Fruit fly (Drosophila melanogaster) Kc167 (cell line): Measurements from ENCODE around the gene CG34148.

Experiments used
- Myc ChIP-seq: fragments of >200 bp; optimal IDR thresholded peaks from 2 replicates; lab custom pipeline; 2017; ENCODE audit warnings: missing external identifiers
- Sin3A ChIP-seq: fragments of >200 bp; optimal IDR thresholded peaks from 2 replicates; lab custom pipeline; 2018; ENCODE audit warnings: missing external identifiers
- h ChIP-seq: fragments of >200 bp; optimal IDR thresholded peaks from 3 replicates; lab custom pipeline; 2018; ENCODE audit warnings: missing external identifiers
- insv ChIP-seq: fragments of >200 bp; optimal IDR thresholded peaks from 3 replicates; lab custom pipeline; 2018; ENCODE audit warnings: missing external identifiers
- psq ChIP-seq: fragments of >200 bp; optimal IDR thresholded peaks from 2 replicates; lab custom pipeline; 2017; ENCODE audit warnings: missing external identifiers
- ttk ChIP-seq: sonication (Bioruptor generic); optimal IDR thresholded peaks from 2 replicates; lab custom pipeline; 2017; ENCODE audit warnings: missing external identifiers

Gene CG34148

DNA sequence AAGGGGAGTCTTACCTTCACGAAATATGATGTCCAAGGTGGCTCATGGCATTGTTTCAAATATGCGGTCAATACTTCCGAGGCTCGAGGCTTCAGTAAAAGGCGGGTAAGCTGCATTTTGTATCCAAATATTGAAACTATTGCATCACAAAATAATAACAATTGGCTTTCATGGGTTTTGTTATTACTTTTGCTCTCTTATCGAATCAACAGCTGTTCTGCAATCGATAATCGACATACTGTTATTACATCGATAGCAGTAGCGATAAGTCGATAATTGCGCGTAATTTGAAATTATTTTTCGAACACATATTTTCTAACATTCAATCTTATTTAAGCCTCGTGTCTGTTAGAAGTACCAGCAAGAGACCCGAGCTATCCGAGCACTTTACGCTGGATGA, at the start of gene CG34148:
Gene CG34148 (minus strand): TSS at position 214 of the 400 bp plus-strand sequence.
- no peak for TF ChIP-seq insv (lab: Kevin White, UChicago)
- TF ChIP-seq Myc (lab: Kevin White, UChicago) = no peak
- TF ChIP-seq h = no peak
- TF ChIP-seq ttk (lab: Kevin White, UChicago) = no peak
- no peak for TF ChIP-seq psq
- no peak for TF ChIP-seq Sin3A (lab: Kevin White, UChicago)

DNA sequence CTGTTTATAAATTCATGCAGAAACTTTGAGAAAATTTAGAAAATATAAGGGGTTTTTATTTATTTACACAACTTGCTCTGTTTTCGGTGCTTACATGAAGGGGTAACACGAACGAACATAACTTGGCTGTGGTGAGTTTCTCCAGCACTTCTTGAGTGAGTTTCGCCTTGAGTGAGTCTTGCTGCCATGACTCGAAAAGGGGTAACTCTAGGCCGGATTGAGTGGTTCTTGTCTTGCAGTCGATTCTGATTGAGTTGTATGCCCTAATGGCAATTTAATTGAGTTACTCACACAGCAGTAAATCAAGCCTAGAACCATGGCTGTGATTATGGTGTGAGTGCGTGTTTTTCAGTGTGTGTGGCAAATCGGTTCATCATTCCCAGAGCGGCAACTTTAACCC, 49.7 kb upstream of the CG34148 start:
- TF ChIP-seq Myc (lab: Kevin White, UChicago) (no peak), ttk (lab: Kevin White, UChicago) (no peak), h (no peak), insv (lab: Kevin White, UChicago) (no peak), psq (no peak), Sin3A (lab: Kevin White, UChicago) (no peak)

DNA sequence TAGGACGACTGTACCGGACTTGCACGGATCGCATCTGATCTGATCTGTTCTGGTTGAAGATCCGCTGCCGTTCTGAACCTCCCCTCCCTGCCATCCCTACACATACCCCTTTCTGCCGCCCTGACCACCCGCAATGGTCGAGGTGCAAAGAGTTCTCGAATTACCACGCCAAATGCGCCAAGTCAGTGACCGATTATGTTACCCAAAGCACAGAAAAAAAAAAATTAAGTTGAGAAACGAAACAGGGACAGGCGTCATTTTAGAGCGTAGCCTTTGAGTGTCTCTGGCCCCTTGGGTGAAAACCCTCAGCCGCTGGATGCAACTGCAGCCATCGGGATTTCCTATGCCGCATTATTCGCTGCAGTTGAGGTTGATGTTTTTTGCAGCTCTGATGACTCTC, 45.3 kb upstream of the CG34148 start:
- TF ChIP-seq ttk (lab: Kevin White, UChicago) (no peak), Sin3A (lab: Kevin White, UChicago) (no peak), insv (lab: Kevin White, UChicago) (no peak), Myc (lab: Kevin White, UChicago) (no peak), h (no peak), psq (no peak)

DNA sequence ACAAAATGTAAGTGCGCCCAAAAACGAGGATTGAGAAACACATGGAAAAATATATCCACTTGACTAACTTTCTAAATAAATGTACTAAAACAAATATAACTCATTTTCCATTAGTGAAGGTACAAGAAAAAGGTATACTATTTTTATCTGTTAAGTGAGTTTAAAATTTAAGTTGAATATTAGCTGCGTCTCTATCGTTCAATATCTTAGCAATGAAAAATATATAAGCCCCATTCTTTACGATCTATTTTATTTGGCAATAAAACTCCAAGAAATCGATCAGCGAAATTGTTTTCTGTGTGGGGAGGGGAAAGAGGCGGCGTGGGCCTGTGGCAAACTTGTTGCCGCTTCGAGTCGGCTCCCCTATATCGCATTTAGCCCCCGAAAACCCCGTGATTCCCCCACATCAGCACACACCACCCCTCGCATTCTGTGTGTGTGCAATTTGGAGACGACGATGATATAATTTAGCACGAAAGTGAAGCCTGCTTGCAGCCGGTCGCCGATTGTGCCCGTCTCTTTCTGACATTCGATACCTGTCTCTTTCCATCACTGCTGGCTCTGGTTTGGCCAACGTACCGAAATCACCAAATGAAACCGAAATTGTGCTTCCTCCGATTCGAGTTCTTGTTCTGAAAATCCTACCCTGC, 44.3 kb upstream of the CG34148 start:
- no peak for TF ChIP-seq Sin3A (lab: Kevin White, UChicago)
- TF ChIP-seq ttk (lab: Kevin White, UChicago) = no peak
- no peak for TF ChIP-seq Myc (lab: Kevin White, UChicago)
- TF ChIP-seq psq = no peak
- TF ChIP-seq h = no peak
- no peak for TF ChIP-seq insv (lab: Kevin White, UChicago)

DNA sequence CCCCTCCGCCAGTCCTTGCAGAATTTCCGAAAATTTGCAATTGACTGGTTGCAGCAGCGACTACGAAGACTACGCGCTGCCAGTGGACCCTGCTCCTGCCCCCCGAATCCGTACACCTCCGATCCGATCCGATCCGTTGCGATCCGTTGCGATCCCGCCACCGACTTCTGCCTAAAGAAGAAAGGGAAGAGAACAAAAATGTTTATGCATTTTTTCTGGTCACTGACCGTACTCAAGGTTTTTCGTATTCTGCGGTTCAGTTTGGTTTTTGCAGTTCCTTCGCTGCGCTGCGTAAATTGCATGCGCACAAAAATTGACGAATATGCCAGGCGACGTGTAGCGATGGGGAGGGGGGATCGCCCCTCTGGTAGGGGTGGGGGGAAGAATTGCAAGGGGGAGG, 43.8 kb upstream of the CG34148 start:
- TF ChIP-seq insv (lab: Kevin White, UChicago) (no peak), Myc (lab: Kevin White, UChicago) (no peak), h (no peak), ttk (lab: Kevin White, UChicago) (no peak), Sin3A (lab: Kevin White, UChicago) (no peak), psq (no peak)

DNA sequence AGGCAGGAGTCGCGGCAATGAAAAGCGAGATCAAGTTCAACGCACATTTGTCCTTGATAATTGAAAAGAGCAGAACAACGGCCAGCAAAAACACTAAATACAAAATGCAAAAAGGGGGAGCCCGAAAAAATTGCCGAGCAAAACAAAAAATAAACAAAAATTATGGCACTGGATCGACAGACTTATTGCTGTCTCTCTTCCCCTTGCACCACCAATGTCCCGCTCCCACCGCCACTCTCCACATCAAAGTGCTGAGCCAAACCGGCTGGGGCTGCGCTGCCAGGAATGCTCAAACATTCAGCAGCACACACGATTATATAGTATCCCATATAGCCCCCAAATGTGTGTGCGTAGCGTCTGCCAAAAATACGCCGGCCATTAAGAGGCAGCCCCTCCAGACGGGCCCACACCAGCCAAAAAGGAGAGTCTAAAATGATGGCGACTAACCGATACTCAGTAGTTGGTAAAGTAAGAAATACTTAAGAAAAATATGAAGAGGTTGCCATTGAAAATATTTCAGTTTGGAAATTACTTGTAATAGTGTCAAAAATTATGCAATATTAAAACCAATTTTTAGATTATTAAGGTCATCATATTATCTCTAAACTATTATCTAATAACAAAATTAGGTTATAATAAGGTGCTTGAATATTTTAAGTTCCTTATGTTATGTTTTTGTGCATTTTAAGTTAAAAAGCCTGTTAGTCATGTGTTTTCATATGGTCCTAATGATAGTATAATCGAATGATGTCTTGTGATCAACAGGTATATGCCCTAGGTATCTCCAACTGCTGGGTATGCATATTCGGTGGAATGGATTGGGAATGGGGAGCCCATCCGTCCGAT, 43.1 kb upstream of the CG34148 start:
- TF ChIP-seq insv (lab: Kevin White, UChicago) (no peak), Sin3A (lab: Kevin White, UChicago) (no peak), psq (no peak), ttk (lab: Kevin White, UChicago) (no peak), Myc (lab: Kevin White, UChicago) (no peak), h (no peak)

DNA sequence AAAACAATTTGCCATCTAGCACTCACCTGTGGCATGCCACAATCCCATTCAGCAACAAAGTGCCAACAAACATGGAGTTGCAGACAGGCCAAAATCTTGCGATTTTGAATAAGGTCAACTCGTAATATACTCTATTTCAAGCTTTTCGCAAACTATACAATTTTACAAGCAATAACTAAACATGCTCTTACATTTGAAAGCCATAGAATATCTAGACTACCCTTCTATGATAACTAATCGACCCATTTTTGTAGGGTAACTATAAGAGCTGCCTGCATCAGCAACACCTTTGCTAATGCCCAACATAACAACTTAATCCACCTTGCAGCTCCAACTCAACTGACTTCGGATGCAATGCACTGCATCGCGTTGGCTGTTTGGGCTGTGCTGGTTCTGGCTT, 42.0 kb upstream of the CG34148 start:
- TF ChIP-seq h (no peak), Sin3A (lab: Kevin White, UChicago) (no peak), psq (no peak), Myc (lab: Kevin White, UChicago) (no peak), insv (lab: Kevin White, UChicago) (no peak), ttk (lab: Kevin White, UChicago) (no peak)

DNA sequence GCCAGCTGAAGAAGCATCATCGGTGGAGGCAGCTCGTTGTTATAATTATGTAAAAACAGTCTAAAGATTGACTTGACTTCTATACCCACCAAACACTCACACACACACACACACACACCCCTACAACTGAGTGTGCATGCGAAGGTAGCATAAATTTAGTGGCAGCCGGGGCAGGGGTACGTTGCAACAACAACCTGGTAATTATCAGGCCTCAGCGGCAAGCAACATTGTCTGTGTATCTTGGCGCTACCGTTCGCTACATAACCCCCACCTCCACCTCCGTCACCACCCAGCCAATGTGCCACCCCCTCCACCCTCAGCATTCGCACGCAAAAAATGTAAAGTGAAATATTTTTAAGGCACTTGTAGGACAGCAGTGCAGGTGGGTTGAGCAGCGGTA, 38.5 kb upstream of the CG34148 start:
- TF ChIP-seq Myc (lab: Kevin White, UChicago) (no peak), ttk (lab: Kevin White, UChicago) (no peak), h (no peak), insv (lab: Kevin White, UChicago) (no peak), psq (no peak), Sin3A (lab: Kevin White, UChicago) (no peak)

DNA sequence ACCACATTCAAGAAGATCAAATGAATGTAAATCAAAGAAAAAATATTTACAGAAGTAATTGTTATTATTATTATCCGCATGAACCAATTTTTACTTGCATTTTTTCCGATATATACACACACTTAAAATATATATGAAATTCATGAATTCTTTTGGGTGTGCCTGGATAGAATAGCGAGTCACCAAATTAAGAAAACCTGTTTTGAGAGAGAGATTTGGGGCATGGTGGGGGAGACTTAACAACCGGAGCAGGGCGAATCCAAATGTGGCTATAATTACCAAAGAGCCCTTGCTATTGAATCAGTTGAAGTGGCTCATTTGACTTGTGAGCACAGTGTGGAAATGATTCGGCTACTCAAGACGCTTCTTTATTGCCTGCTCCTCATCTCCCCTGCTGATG, 35.0 kb upstream of the CG34148 start, which contains the start of gene Qsox2:
Gene Qsox2 (plus strand): TSS at position 301 of the 400 bp plus-strand sequence.
- TF ChIP-seq psq (no peak), Myc (lab: Kevin White, UChicago) (no peak), Sin3A (lab: Kevin White, UChicago) (no peak), h (no peak), insv (lab: Kevin White, UChicago) (no peak), ttk (lab: Kevin White, UChicago) (no peak)

DNA sequence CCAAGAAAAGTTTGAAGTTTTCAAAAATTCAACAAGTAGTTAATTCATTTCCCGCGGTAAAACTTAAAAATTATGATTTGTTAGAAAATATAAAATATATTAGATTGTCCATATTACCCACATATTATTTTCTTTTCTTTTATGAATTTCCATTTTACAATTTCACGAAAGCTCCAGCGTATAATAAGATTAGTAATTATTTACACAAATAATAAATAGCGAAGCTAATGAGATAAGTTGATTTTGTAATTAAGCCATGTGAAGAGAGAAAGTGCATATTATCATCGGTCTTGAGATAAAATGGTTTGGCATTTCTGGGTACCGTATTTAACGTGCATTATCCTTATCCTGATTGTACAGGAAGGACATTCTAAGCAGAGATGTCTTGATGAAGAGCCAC, 33.0 kb upstream of the CG34148 start, which contains the start of gene Qsox3:
Gene Qsox3 (plus strand): TSS at position 301 of the 400 bp plus-strand sequence.
- TF ChIP-seq psq = no peak
- no peak for TF ChIP-seq ttk (lab: Kevin White, UChicago)
- TF ChIP-seq Sin3A (lab: Kevin White, UChicago) = no peak
- TF ChIP-seq insv (lab: Kevin White, UChicago) = no peak
- no peak for TF ChIP-seq h
- TF ChIP-seq Myc (lab: Kevin White, UChicago) = no peak

DNA sequence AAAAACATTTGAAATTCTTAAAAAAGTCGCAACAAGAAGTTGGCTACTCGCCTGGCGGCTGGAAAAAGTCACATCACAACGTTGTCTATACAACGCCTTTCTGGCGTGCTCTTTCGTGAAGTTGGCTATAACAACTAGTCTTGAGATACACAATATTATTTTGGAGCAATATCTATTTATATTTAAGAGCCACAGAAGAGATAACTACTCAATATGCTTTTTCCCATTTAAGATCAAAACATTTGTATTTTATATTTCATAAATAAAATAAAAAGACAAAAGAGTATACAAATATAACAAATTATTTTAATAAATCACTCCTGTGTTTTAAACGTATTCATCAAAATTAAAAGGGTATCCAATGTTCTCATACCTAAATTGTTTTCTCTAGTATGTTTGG, 28.4 kb upstream of the CG34148 start:
- TF ChIP-seq Myc (lab: Kevin White, UChicago) (no peak), ttk (lab: Kevin White, UChicago) (no peak), h (no peak), Sin3A (lab: Kevin White, UChicago) (no peak)

DNA sequence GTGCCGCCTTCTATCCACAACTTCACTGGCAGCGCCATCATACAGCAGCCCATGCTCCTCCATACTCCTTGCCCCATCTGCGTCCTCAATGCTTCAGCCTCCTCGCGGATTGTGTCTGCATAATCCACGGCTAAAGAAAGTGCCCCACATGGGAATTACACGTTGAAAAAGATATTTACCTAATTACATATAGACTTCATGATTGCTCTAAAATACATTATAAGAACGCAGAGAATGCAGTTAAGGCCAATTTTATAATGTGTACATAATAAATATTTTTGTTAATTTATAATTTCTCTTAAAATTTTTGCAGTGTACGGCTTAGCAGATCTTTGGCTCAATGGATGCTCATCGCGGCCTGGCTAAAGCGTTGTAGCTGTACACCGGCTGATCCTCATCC, 27.1 kb upstream of the CG34148 start:
- TF ChIP-seq insv (lab: Kevin White, UChicago) (no peak), psq (no peak), ttk (lab: Kevin White, UChicago) (no peak), h (no peak), Sin3A (lab: Kevin White, UChicago) (no peak), Myc (lab: Kevin White, UChicago) (no peak)
